Fruit fly (Drosophila melanogaster) whole organism, adult: ENCODE measurements around the gene CG13659.

Source experiments
- CG11617 ChIP-seq: fragments of 200-800 bp; sonication (Bioruptor generic); optimal IDR thresholded peaks from 2 replicates; lab custom pipeline; 2017; ENCODE audit warnings: mild to moderate bottlenecking, missing biosample characterization, missing genetic modification reagents, missing genetic modification characterization
- CG12768 ChIP-seq: fragments of 200-800 bp; sonication (Bioruptor generic); optimal IDR thresholded peaks from 2 replicates; lab custom pipeline; 2017; ENCODE audit warnings: missing biosample characterization, missing genetic modification characterization, mild to moderate bottlenecking, moderate library complexity, missing genetic modification reagents
- CG1620 ChIP-seq: fragments of 200-800 bp; sonication (Bioruptor generic); optimal IDR thresholded peaks from 2 replicates; lab custom pipeline; 2016; ENCODE audit warnings: missing biosample characterization, missing genetic modification characterization
- CG7101 ChIP-seq: fragments of 200-800 bp; sonication (Bioruptor generic); optimal IDR thresholded peaks from 2 replicates; lab custom pipeline; 2018; ENCODE audit warnings: missing biosample characterization, mild to moderate bottlenecking, missing genetic modification characterization, moderate library complexity
- Crg-1 ChIP-seq: fragments of 200-800 bp; sonication (Bioruptor generic); optimal IDR thresholded peaks from 2 replicates; lab custom pipeline; 2016; ENCODE audit warnings: missing biosample characterization, missing genetic modification characterization
- Mnt ChIP-seq: fragments of 200-800 bp; sonication (Bioruptor generic); optimal IDR thresholded peaks from 2 replicates; lab custom pipeline; 2016; ENCODE audit warnings: missing biosample characterization, mild to moderate bottlenecking, missing genetic modification characterization
- bab1 ChIP-seq: fragments of 200-800 bp; sonication (Bioruptor generic); optimal IDR thresholded peaks from 3 replicates; lab custom pipeline; 2019; ENCODE audit warnings: missing biosample characterization, mild to moderate bottlenecking, missing genetic modification characterization, moderate library complexity
- cic ChIP-seq: fragments of 200-800 bp; sonication (Bioruptor generic); optimal IDR thresholded peaks from 2 replicates; lab custom pipeline; 2017; ENCODE audit warnings: missing biosample characterization, mild to moderate bottlenecking, missing genetic modification characterization, moderate library complexity
- cnc ChIP-seq, 2 experiments: fragments of >200 bp; optimal IDR thresholded peaks; 2 replicates each; lab custom pipeline; 2017
- kay ChIP-seq: fragments of 200-800 bp; sonication (Bioruptor generic); peaks from one replicate; lab custom pipeline; 2016; ENCODE audit warnings: missing biosample characterization, missing genetic modification characterization, borderline replicate concordance
- ovo ChIP-seq: fragments of 200-800 bp; sonication (Bioruptor generic); optimal IDR thresholded peaks from 2 replicates; lab custom pipeline; 2016; ENCODE audit warnings: missing biosample characterization, missing genetic modification characterization
- toe ChIP-seq: fragments of 200-800 bp; sonication (Bioruptor generic); optimal IDR thresholded peaks from 2 replicates; lab custom pipeline; 2016; ENCODE audit warnings: missing biosample characterization, missing genetic modification characterization

DNA sequence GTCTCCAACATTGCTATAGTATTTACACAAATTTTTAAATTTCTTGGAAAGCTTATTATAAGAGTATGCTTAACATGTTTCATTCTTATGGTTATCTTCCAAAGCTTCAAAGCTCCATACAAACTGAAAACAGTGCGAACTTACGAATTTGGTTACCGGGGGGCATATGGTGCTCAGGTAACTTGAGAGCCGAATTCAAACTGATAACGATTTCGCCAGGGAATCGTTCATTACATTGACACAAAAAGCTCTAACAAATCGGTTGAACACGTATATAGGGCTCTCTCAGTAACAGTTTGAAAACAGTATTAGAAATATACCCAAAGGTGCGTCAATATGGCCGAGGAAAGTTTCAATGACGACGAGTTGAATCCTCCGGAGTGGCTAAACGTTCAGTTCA is at the start of gene CG13659:
- no peak for TF ChIP-seq ovo (GFP tag; lab: Kevin White, UChicago)
- TF ChIP-seq CG12768 (GFP tag; lab: Kevin White, UChicago): no peak
- TF ChIP-seq Crg-1 (GFP tag; lab: Kevin White, UChicago): no peak
- no peak for TF ChIP-seq CG7101 (tag; lab: Kevin White, UChicago)
- no peak for TF ChIP-seq toe (GFP tag; lab: Kevin White, UChicago)
- TF ChIP-seq Mnt: no peak
- no peak for TF ChIP-seq cnc (optimal IDR thresholded peaks at IDR 0.05; lab: Kevin White, UChicago)
- TF ChIP-seq CG1620: no peak
- TF ChIP-seq kay (GFP tag; lab: Kevin White, UChicago): peak; percentile 46
- no peak for TF ChIP-seq bab1
- no peak for TF ChIP-seq cic
- TF ChIP-seq CG11617 (GFP tag; lab: Kevin White, UChicago): no peak
